Worm (Caenorhabditis elegans) whole organism, L1 larva: ENCODE results near the gene cox-10.

ENCODE experiments used
- C34B4.2 ChIP-seq: sonication (generic microtip); optimal IDR thresholded peaks from 2 replicates; lab custom pipeline; 2017; ENCODE audit warnings: mild to moderate bottlenecking, missing genetic modification characterization, missing compliant biosample characterization
- F16B12.6 ChIP-seq: fragments of 150-350 bp; optimal IDR thresholded peaks from 2 replicates; lab custom pipeline; 2014; ENCODE audit warnings: missing biosample characterization, missing genetic modification characterization
- alr-1 ChIP-seq: fragments of 200-800 bp; sonication (Bioruptor generic); optimal IDR thresholded peaks from 2 replicates; lab custom pipeline; 2018; ENCODE audit warnings: borderline replicate concordance, mild to moderate bottlenecking, missing genetic modification characterization, missing compliant biosample characterization
- aly-2 ChIP-seq: fragments of 150-350 bp; optimal IDR thresholded peaks from 2 replicates; lab custom pipeline; 2014; ENCODE audit warnings: missing biosample characterization, missing genetic modification characterization
- ama-1 ChIP-seq: fragments of 150-350 bp; optimal IDR thresholded peaks from 2 replicates; lab custom pipeline; 2014
- ceh-82 ChIP-seq, 3 experiments: fragments of 150-350 bp in 1 of 3; sonication (generic microtip) in 2 of 3; optimal IDR thresholded peaks; 2 replicates each; lab custom pipeline; 2014 to 2017; ENCODE audit warnings: missing biosample characterization in 3 of 3, missing genetic modification characterization in 3 of 3
- ceh-88 ChIP-seq: fragments of 200-800 bp; sonication (Bioruptor generic); IDR thresholded peaks from 2 replicates; pipeline ENCODE4 v1.3.6; 2022; ENCODE audit warnings: missing genetic modification characterization, missing compliant biosample characterization
- ceh-90 ChIP-seq: sonication (generic microtip); optimal IDR thresholded peaks from 2 replicates; lab custom pipeline; 2016; ENCODE audit warnings: missing genetic modification characterization, missing compliant biosample characterization
- dsc-1 ChIP-seq: sonication (generic microtip); optimal IDR thresholded peaks from 2 replicates; lab custom pipeline; 2016; ENCODE audit warnings: mild to moderate bottlenecking, missing genetic modification characterization, missing compliant biosample characterization
- efl-1 ChIP-seq, 4 experiments: fragments of 150-350 bp; optimal IDR thresholded peaks in 3 of 4; peaks in 1 of 4; 1 replicate in 1 of 4; 2 replicates in 3 of 4; lab custom pipeline; 2014; ENCODE audit warnings: missing biosample characterization in 2 of 4, missing genetic modification characterization in 2 of 4, missing genetic modification reagents in 2 of 4
- efl-3 ChIP-seq: fragments of 200-800 bp; sonication (Bioruptor generic); optimal IDR thresholded peaks from 2 replicates; lab custom pipeline; 2018; ENCODE audit warnings: mild to moderate bottlenecking, missing genetic modification characterization, missing compliant biosample characterization
- elt-2 ChIP-seq: sonication (generic microtip); optimal IDR thresholded peaks from 2 replicates; lab custom pipeline; 2016; ENCODE audit warnings: missing genetic modification characterization, mild to moderate bottlenecking, inconsistent platforms, missing compliant biosample characterization, missing genetic modification reagents
- elt-3 ChIP-seq, 6 experiments: fragments of 150-350 bp in 1 of 6; sonication (generic microtip); optimal IDR thresholded peaks; 2 replicates each; lab custom pipeline; 2017 to 2018; ENCODE audit warnings: missing biosample characterization in 6 of 6, missing genetic modification characterization in 6 of 6, inconsistent platforms in 1 of 6
- ets-5 ChIP-seq: fragments of 200-800 bp; sonication (Bioruptor generic); IDR thresholded peaks from 2 replicates; pipeline ENCODE4 v1.3.6; 2022; ENCODE audit warnings: missing genetic modification characterization, missing compliant biosample characterization
- fkh-10 ChIP-seq: sonication (generic microtip); optimal IDR thresholded peaks from 2 replicates; lab custom pipeline; 2017; ENCODE audit warnings: missing biosample characterization, missing genetic modification reagents, missing genetic modification characterization
- fkh-8 ChIP-seq: sonication (generic microtip); optimal IDR thresholded peaks from 2 replicates; lab custom pipeline; 2016; ENCODE audit warnings: mild to moderate bottlenecking, missing genetic modification characterization, missing compliant biosample characterization
- fos-1 ChIP-seq: fragments of 150-350 bp; optimal IDR thresholded peaks from 2 replicates; lab custom pipeline; 2014; ENCODE audit warnings: missing biosample characterization, missing genetic modification characterization
- hpl-2 ChIP-seq: fragments of 150-350 bp; optimal IDR thresholded peaks from 2 replicates; lab custom pipeline; 2014; ENCODE audit warnings: missing biosample characterization, missing genetic modification reagents, missing genetic modification characterization
- irx-1 ChIP-seq: sonication (generic microtip); optimal IDR thresholded peaks from 2 replicates; lab custom pipeline; 2016; ENCODE audit warnings: missing genetic modification characterization, missing compliant biosample characterization
- jun-1 ChIP-seq: fragments of 150-350 bp; optimal IDR thresholded peaks from 2 replicates; lab custom pipeline; 2014; ENCODE audit warnings: missing biosample characterization, missing genetic modification reagents, missing genetic modification characterization
- lin-35 ChIP-seq, 2 experiments: fragments of 150-350 bp; optimal IDR thresholded peaks; 2 replicates each; lab custom pipeline; 2014; ENCODE audit warnings: missing biosample characterization in 2 of 2, missing genetic modification characterization in 2 of 2, missing genetic modification reagents in 2 of 2
- lin-39 ChIP-seq: fragments of 150-350 bp; optimal IDR thresholded peaks from 2 replicates; lab custom pipeline; 2014; ENCODE audit warnings: missing biosample characterization, missing genetic modification reagents, missing genetic modification characterization
- lir-3 ChIP-seq: sonication (generic microtip); optimal IDR thresholded peaks from 2 replicates; lab custom pipeline; 2016; ENCODE audit warnings: mild to moderate bottlenecking, missing genetic modification characterization, moderate library complexity, missing compliant biosample characterization; ENCODE audit not compliant: poor library complexity
- mdl-1 ChIP-seq, 2 experiments: fragments of 150-350 bp; optimal IDR thresholded peaks; 2 replicates each; lab custom pipeline; 2014 to 2017; ENCODE audit warnings: missing biosample characterization in 2 of 2, missing genetic modification characterization in 2 of 2, inconsistent platforms in 1 of 2
- mef-2 ChIP-seq: fragments of 150-350 bp; optimal IDR thresholded peaks from 2 replicates; lab custom pipeline; 2014; ENCODE audit warnings: missing biosample characterization, missing genetic modification characterization
- mep-1 ChIP-seq: fragments of 150-350 bp; optimal IDR thresholded peaks from 2 replicates; lab custom pipeline; 2014; ENCODE audit warnings: missing biosample characterization, missing genetic modification characterization
- nhr-11 ChIP-seq: fragments of 150-350 bp; optimal IDR thresholded peaks from 2 replicates; lab custom pipeline; 2014; ENCODE audit warnings: missing biosample characterization, missing genetic modification characterization
- nhr-12 ChIP-seq: sonication (generic microtip); optimal IDR thresholded peaks from 2 replicates; lab custom pipeline; 2017; ENCODE audit warnings: missing biosample characterization, missing genetic modification characterization
- nhr-19 ChIP-seq: fragments of 200-800 bp; sonication (Bioruptor generic); conservative IDR thresholded peaks from 2 replicates; pipeline ENCODE4 v1.3.6; 2022; ENCODE audit warnings: missing genetic modification characterization, missing compliant biosample characterization
- nhr-20 ChIP-seq: sonication (generic microtip); optimal IDR thresholded peaks from 2 replicates; lab custom pipeline; 2016; ENCODE audit warnings: mild to moderate bottlenecking, missing genetic modification characterization, missing compliant biosample characterization
- nhr-237 ChIP-seq: fragments of 150-350 bp; optimal IDR thresholded peaks from 2 replicates; lab custom pipeline; 2014; ENCODE audit warnings: missing biosample characterization, missing genetic modification characterization
- nhr-28 ChIP-seq: fragments of 150-350 bp; optimal IDR thresholded peaks from 2 replicates; lab custom pipeline; 2014; ENCODE audit warnings: missing biosample characterization, missing genetic modification characterization
- nhr-47 ChIP-seq: sonication (generic microtip); optimal IDR thresholded peaks from 2 replicates; lab custom pipeline; 2016; ENCODE audit warnings: mild to moderate bottlenecking, missing genetic modification characterization, moderate library complexity, missing compliant biosample characterization
- nhr-71 ChIP-seq: sonication (generic microtip); optimal IDR thresholded peaks from 2 replicates; lab custom pipeline; 2016; ENCODE audit warnings: mild to moderate bottlenecking, missing genetic modification characterization, moderate library complexity, missing compliant biosample characterization
- nhr-76 ChIP-seq: sonication (generic microtip); optimal IDR thresholded peaks from 2 replicates; lab custom pipeline; 2017; ENCODE audit warnings: missing biosample characterization, missing genetic modification characterization
- nhr-77 ChIP-seq: fragments of 150-350 bp; optimal IDR thresholded peaks from 2 replicates; lab custom pipeline; 2014; ENCODE audit warnings: missing biosample characterization, missing genetic modification characterization
- nhr-84 ChIP-seq: sonication (generic microtip); optimal IDR thresholded peaks from 2 replicates; lab custom pipeline; 2017; ENCODE audit warnings: missing biosample characterization, missing genetic modification characterization
- pag-3 ChIP-seq: sonication (generic microtip); optimal IDR thresholded peaks from 2 replicates; lab custom pipeline; 2017; ENCODE audit warnings: missing genetic modification characterization, mild to moderate bottlenecking, missing compliant biosample characterization, antibody characterized with exemption, borderline replicate concordance; ENCODE audit not compliant: insufficient read depth
- pax-3 ChIP-seq: fragments of 200-800 bp; sonication (Bioruptor generic); optimal IDR thresholded peaks from 2 replicates; lab custom pipeline; 2018; ENCODE audit warnings: mild to moderate bottlenecking, missing genetic modification characterization, moderate library complexity, missing compliant biosample characterization
- rnt-1 ChIP-seq: sonication (generic microtip); optimal IDR thresholded peaks from 2 replicates; lab custom pipeline; 2016; ENCODE audit warnings: mild to moderate bottlenecking, missing genetic modification characterization, moderate library complexity, missing compliant biosample characterization
- skn-1 ChIP-seq: fragments of 150-350 bp; optimal IDR thresholded peaks from 2 replicates; lab custom pipeline; 2014; ENCODE audit warnings: missing biosample characterization, missing genetic modification characterization
- snpc-4 ChIP-seq: fragments of 150-350 bp; optimal IDR thresholded peaks from 2 replicates; lab custom pipeline; 2014; ENCODE audit warnings: missing biosample characterization, missing genetic modification characterization
- snu-23 ChIP-seq: sonication (generic microtip); optimal IDR thresholded peaks from 2 replicates; lab custom pipeline; 2016; ENCODE audit warnings: missing genetic modification characterization, missing compliant biosample characterization
- sptf-1 ChIP-seq: fragments of 150-350 bp; optimal IDR thresholded peaks from 2 replicates; lab custom pipeline; 2014; ENCODE audit warnings: missing biosample characterization, missing genetic modification characterization
- tbx-2 ChIP-seq: sonication (generic microtip); optimal IDR thresholded peaks from 2 replicates; lab custom pipeline; 2016; ENCODE audit warnings: missing genetic modification characterization, missing compliant biosample characterization
- tlp-1 ChIP-seq: fragments of 150-350 bp; optimal IDR thresholded peaks from 2 replicates; lab custom pipeline; 2014; ENCODE audit warnings: missing biosample characterization, missing genetic modification characterization
- unc-130 ChIP-seq: fragments of 150-350 bp; optimal IDR thresholded peaks from 2 replicates; lab custom pipeline; 2017; ENCODE audit warnings: missing biosample characterization, missing genetic modification characterization, inconsistent platforms
- unc-30 ChIP-seq: sonication (generic microtip); optimal IDR thresholded peaks from 2 replicates; lab custom pipeline; 2017; ENCODE audit warnings: missing biosample characterization, missing genetic modification characterization
- unc-62 ChIP-seq: fragments of 150-350 bp; optimal IDR thresholded peaks from 2 replicates; lab custom pipeline; 2014; ENCODE audit warnings: missing biosample characterization, missing genetic modification reagents, missing genetic modification characterization
- unc-86 ChIP-seq: sonication (generic microtip); optimal IDR thresholded peaks from 2 replicates; lab custom pipeline; 2016; ENCODE audit warnings: missing genetic modification characterization, missing compliant biosample characterization
- vab-15 ChIP-seq: sonication (generic microtip); optimal IDR thresholded peaks from 2 replicates; lab custom pipeline; 2017; ENCODE audit warnings: missing genotype, mild to moderate bottlenecking, missing genetic modification characterization, missing compliant biosample characterization
- zag-1 ChIP-seq: fragments of 150-350 bp; optimal IDR thresholded peaks from 2 replicates; lab custom pipeline; 2014; ENCODE audit warnings: missing biosample characterization, missing genetic modification characterization
- ztf-11 ChIP-seq, 2 experiments: sonication (generic microtip); optimal IDR thresholded peaks; 2 replicates each; lab custom pipeline; 2016 to 2017; ENCODE audit warnings: missing genetic modification characterization in 2 of 2, missing biosample characterization in 1 of 2, missing compliant biosample characterization in 1 of 2
- ztf-4 ChIP-seq: fragments of 150-350 bp; optimal IDR thresholded peaks from 2 replicates; lab custom pipeline; 2014; ENCODE audit warnings: missing biosample characterization, missing genetic modification characterization

The cox-10 gene

DNA sequence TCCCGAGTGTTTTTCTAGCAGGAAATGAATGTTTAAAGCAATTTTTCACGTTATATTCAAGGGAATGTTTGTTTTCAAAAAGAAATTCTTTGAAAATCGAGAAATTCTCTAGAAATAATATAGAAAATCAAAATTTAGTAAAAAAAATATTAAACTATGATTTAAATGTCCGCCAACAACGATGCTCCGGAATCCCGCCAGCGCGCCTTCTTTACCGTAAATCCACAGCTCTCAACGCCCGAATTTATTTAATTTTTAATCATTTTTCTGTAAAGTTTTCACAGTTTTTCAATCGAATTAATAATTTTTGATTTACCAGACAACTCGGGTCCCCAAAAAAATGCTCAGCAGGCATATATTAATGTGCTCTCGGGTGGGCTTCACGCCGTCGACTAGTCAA, at the start of gene cox-10, which contains the start of gene Y38E10A.33:
Gene cox-10 (plus strand): TSS at position 320 of the 400 bp plus-strand sequence.
Gene Y38E10A.33 (minus strand): TSS at position 12 of the 400 bp plus-strand sequence.
- TF ChIP-seq snu-23 (GFP tag; lab: Kevin White, UChicago) (peak; percentile 83), F16B12.6 (tag; lab: Kevin White, UChicago) (no peak), nhr-84 (tag; lab: Kevin White, UChicago) (no peak), fkh-8 (tag; lab: Kevin White, UChicago) (peak; percentile 12), aly-2 (tag; lab: Kevin White, UChicago) (peak; percentile 20), tlp-1 (tag; lab: Kevin White, UChicago) (no peak), unc-86 (tag; lab: Kevin White, UChicago) (peak; percentile 62), skn-1 (tag; lab: Kevin White, UChicago) (peak; percentile 71), hpl-2 (no peak), mep-1 (tag; lab: Kevin White, UChicago) (peak; percentile 37), ceh-90 (peak; percentile 11), nhr-20 (tag; lab: Kevin White, UChicago) (peak; percentile 69), ztf-4 (tag; lab: Kevin White, UChicago) (no peak), nhr-47 (peak; percentile 86), vab-15 (tag; lab: Kevin White, UChicago) (no peak), ztf-11 (tag; optimal IDR thresholded peaks at IDR 0.05; lab: Kevin White, UChicago) (peak in 1 of 2 experiments; percentile 38), mdl-1 (tag; optimal IDR thresholded peaks at IDR 0.05; lab: Kevin White, UChicago) (no peak), fkh-10 (GFP tag; lab: Kevin White, UChicago) (no peak), nhr-77 (tag; lab: Kevin White, UChicago) (no peak), pag-3 (no peak), efl-3 (no peak), elt-2 (no peak), unc-62 (GFP tag; lab: Kevin White, UChicago) (no peak), nhr-19 (GFP tag; lab: Robert Waterston, UW) (peak; percentile 84), sptf-1 (tag; lab: Kevin White, UChicago) (no peak), irx-1 (peak; percentile 56), lir-3 (no peak), nhr-12 (tag; lab: Kevin White, UChicago) (no peak), alr-1 (tag; lab: Kevin White, UChicago) (no peak), elt-3 (tag; optimal IDR thresholded peaks at IDR 0.05; lab: Kevin White, UChicago) (peak in 1 of 6 experiments; percentile 54), dsc-1 (tag; lab: Kevin White, UChicago) (peak; percentile 79), unc-130 (tag; lab: Kevin White, UChicago) (peak; percentile 36), tbx-2 (tag; lab: Kevin White, UChicago) (peak; percentile 85), mef-2 (tag; lab: Kevin White, UChicago) (no peak), nhr-237 (tag; lab: Kevin White, UChicago) (no peak), pax-3 (tag; lab: Kevin White, UChicago) (no peak), unc-30 (tag; lab: Kevin White, UChicago) (no peak), efl-1 (optimal IDR thresholded peaks at IDR 0.05; lab: Kevin White, UChicago) (peak; percentile 66 to 94), efl-1 (GFP tag; optimal IDR thresholded peaks at IDR 0.05 in 1 of 2; lab: Kevin White, UChicago) (peak; percentile 95 to 100), snpc-4 (peak; percentile 55), zag-1 (no peak), nhr-11 (tag; lab: Kevin White, UChicago) (no peak), ceh-88 (GFP tag; lab: Robert Waterston, UW) (peak; percentile 32; the same call in 1 of the 2 replicates), ets-5 (GFP tag; lab: Robert Waterston, UW) (no peak), C34B4.2 (tag; lab: Kevin White, UChicago) (no peak), nhr-71 (tag; lab: Kevin White, UChicago) (peak; percentile 78), ceh-82 (tag; optimal IDR thresholded peaks at IDR 0.05; lab: Kevin White, UChicago) (peak; percentile 58 to 68 (median 66)), jun-1 (tag; lab: Kevin White, UChicago) (peak; percentile 12), rnt-1 (no peak), fos-1 (tag; lab: Kevin White, UChicago) (no peak), lin-35 (GFP tag; optimal IDR thresholded peaks at IDR 0.05; lab: Kevin White, UChicago) (peak; percentile 91 to 94), lin-39 (tag; lab: Kevin White, UChicago) (peak; percentile 60), nhr-76 (no peak), nhr-28 (tag; lab: Kevin White, UChicago) (no peak), ama-1 (lab: Kevin White, UChicago) (peak; percentile 7)
